Fruit fly (Drosophila melanogaster) whole organism, embryonic: ENCODE results near the gene spn-F.
A peak's percentile ranks its signal among the peaks of the same experiment; 100 is the strongest.

Experiments used
- Abd-B ChIP-seq: fragments of 200-800 bp; sonication (Bioruptor generic); optimal IDR thresholded peaks from 2 replicates; lab custom pipeline; 2018; ENCODE audit warnings: missing biosample characterization, mild to moderate bottlenecking, missing genetic modification characterization, moderate library complexity
- Antp ChIP-seq: fragments of 200-800 bp; sonication (Bioruptor generic); optimal IDR thresholded peaks from 3 replicates; lab custom pipeline; 2016; ENCODE audit warnings: missing biosample characterization, missing genetic modification characterization
- Atf6 ChIP-seq: fragments of 200-800 bp; sonication (Bioruptor generic); IDR thresholded peaks from 2 replicates; pipeline ENCODE4 v1.3.6; 2022; ENCODE audit warnings: missing biosample characterization, missing genetic modification characterization
- B-H1 ChIP-seq: fragments of 200-800 bp; sonication (Bioruptor generic); IDR thresholded peaks from 3 replicates; pipeline ENCODE4 v1.3.6; 2022; ENCODE audit warnings: missing biosample characterization, missing genetic modification characterization
- CG10209 ChIP-seq: fragments of 200-800 bp; sonication (Bioruptor generic); optimal IDR thresholded peaks from 3 replicates; lab custom pipeline; 2017; ENCODE audit warnings: missing biosample characterization, mild to moderate bottlenecking, missing genetic modification characterization, missing genetic modification reagents
- CG10321 ChIP-seq: fragments of 200-800 bp; sonication (Bioruptor generic); IDR thresholded peaks from 2 replicates; pipeline ENCODE4 v1.3.6; 2022; ENCODE audit warnings: missing biosample characterization, missing genetic modification characterization
- CG12299 ChIP-seq: fragments of 200-800 bp; sonication (Bioruptor generic); optimal IDR thresholded peaks from 2 replicates; lab custom pipeline; 2018; ENCODE audit warnings: missing biosample characterization, mild to moderate bottlenecking, missing genetic modification characterization
- CG12744 ChIP-seq: fragments of 200-800 bp; sonication (Bioruptor generic); optimal IDR thresholded peaks from 2 replicates; lab custom pipeline; 2016; ENCODE audit warnings: missing biosample characterization, missing genetic modification characterization
- CG14441 ChIP-seq: fragments of 200-800 bp; sonication (Bioruptor generic); IDR thresholded peaks from 2 replicates; pipeline ENCODE4 v1.3.6; 2022; ENCODE audit warnings: missing biosample characterization, missing genetic modification characterization
- CG14710 ChIP-seq: fragments of 200-800 bp; sonication (Bioruptor generic); optimal IDR thresholded peaks from 3 replicates; lab custom pipeline; 2019; ENCODE audit warnings: missing biosample characterization, mild to moderate bottlenecking, missing genetic modification characterization, moderate library complexity
- CG15269 ChIP-seq: fragments of 200-800 bp; sonication (Bioruptor generic); optimal IDR thresholded peaks from 2 replicates; lab custom pipeline; 2018; ENCODE audit warnings: missing biosample characterization, mild to moderate bottlenecking, missing genetic modification characterization, moderate library complexity
- CG1647 ChIP-seq: fragments of 200-800 bp; sonication (Bioruptor generic); optimal IDR thresholded peaks from 3 replicates; lab custom pipeline; 2016; ENCODE audit warnings: missing biosample characterization, missing genetic modification characterization
- CG1792 ChIP-seq: fragments of 200-800 bp; sonication (Bioruptor generic); optimal IDR thresholded peaks from 2 replicates; lab custom pipeline; 2016; ENCODE audit warnings: missing biosample characterization, missing genetic modification characterization
- CG2875 ChIP-seq: fragments of 200-800 bp; sonication (Bioruptor generic); optimal IDR thresholded peaks from 2 replicates; lab custom pipeline; 2017; ENCODE audit warnings: missing biosample characterization, mild to moderate bottlenecking, missing genetic modification characterization, missing genetic modification reagents
- CG32772 ChIP-seq: fragments of 200-800 bp; sonication (Bioruptor generic); IDR thresholded peaks from 2 replicates; pipeline ENCODE4 v1.3.6; 2022; ENCODE audit warnings: missing biosample characterization, missing genetic modification characterization
- CG3726 ChIP-seq: fragments of 200-800 bp; sonication (Bioruptor generic); IDR thresholded peaks from 3 replicates; pipeline ENCODE4, ENCODE4 v1.3.6; 2022; ENCODE audit warnings: missing biosample characterization, missing genetic modification characterization
- CG6254 ChIP-seq: fragments of 200-800 bp; sonication (Bioruptor generic); optimal IDR thresholded peaks from 3 replicates; lab custom pipeline; 2017; ENCODE audit warnings: mild to moderate bottlenecking, missing biosample characterization, missing genetic modification reagents, missing genetic modification characterization
- CG8290 ChIP-seq, 3 experiments: fragments of 200-800 bp; sonication (Bioruptor generic); optimal IDR thresholded peaks; 2 replicates each; lab custom pipeline; 2016 to 2019; ENCODE audit warnings: missing biosample characterization in 3 of 3, missing genetic modification characterization in 3 of 3, mild to moderate bottlenecking in 2 of 3, moderate library complexity in 1 of 3
- CG8359 ChIP-seq: fragments of 200-800 bp; sonication (Bioruptor generic); optimal IDR thresholded peaks from 2 replicates; lab custom pipeline; 2017; ENCODE audit warnings: missing biosample characterization, mild to moderate bottlenecking, missing genetic modification characterization, borderline replicate concordance
- Fer2 ChIP-seq: fragments of 200-800 bp; sonication (Bioruptor generic); optimal IDR thresholded peaks from 2 replicates; lab custom pipeline; 2018; ENCODE audit warnings: missing biosample characterization, mild to moderate bottlenecking, missing genetic modification characterization, moderate library complexity
- Gsc ChIP-seq: fragments of 200-800 bp; sonication (Bioruptor generic); IDR thresholded peaks from 2 replicates; pipeline ENCODE4 v1.3.6; 2022; ENCODE audit warnings: missing biosample characterization, missing genetic modification characterization
- Gug ChIP-seq: fragments of 200-800 bp; sonication (Bioruptor generic); IDR thresholded peaks from 4 replicates; pipeline ENCODE4 v1.3.6; 2022; ENCODE audit warnings: missing biosample characterization, missing genetic modification characterization
- H15 ChIP-seq: fragments of 200-800 bp; sonication (Bioruptor generic); IDR thresholded peaks from 3 replicates; pipeline ENCODE4 v1.3.6; 2022; ENCODE audit warnings: missing biosample characterization, missing genetic modification characterization
- Hr78 ChIP-seq, 2 experiments: fragments of 200-800 bp in 1 of 2; fragments of >200 bp in 1 of 2; sonication (Bioruptor generic) in 1 of 2; optimal IDR thresholded peaks; 2 replicates each; lab custom pipeline; 2017 to 2019; ENCODE audit warnings: missing biosample characterization in 2 of 2, missing genetic modification characterization in 2 of 2, mild to moderate bottlenecking in 1 of 2, moderate library complexity in 1 of 2
- Hsf ChIP-seq: fragments of 200-800 bp; sonication (Bioruptor generic); optimal IDR thresholded peaks from 3 replicates; lab custom pipeline; 2016; ENCODE audit warnings: missing biosample characterization, missing genetic modification characterization
- MESR4 ChIP-seq: fragments of 200-800 bp; sonication (Bioruptor generic); optimal IDR thresholded peaks from 2 replicates; lab custom pipeline; 2018; ENCODE audit warnings: missing biosample characterization, mild to moderate bottlenecking, missing genetic modification characterization, moderate library complexity
- Nf-YB ChIP-seq: fragments of 200-800 bp; sonication (Bioruptor generic); optimal IDR thresholded peaks from 3 replicates; lab custom pipeline; 2019; ENCODE audit warnings: missing biosample characterization, mild to moderate bottlenecking, missing genetic modification characterization, moderate library complexity
- Rx ChIP-seq: fragments of 200-800 bp; sonication (Bioruptor generic); IDR thresholded peaks from 2 replicates; pipeline ENCODE4 v1.3.6; 2022; ENCODE audit warnings: missing biosample characterization, missing genetic modification characterization
- Six4 ChIP-seq: fragments of 200-800 bp; sonication (Bioruptor generic); optimal IDR thresholded peaks from 2 replicates; lab custom pipeline; 2016; ENCODE audit warnings: missing biosample characterization, missing genetic modification characterization
- YL-1 ChIP-seq: fragments of 200-800 bp; sonication (Bioruptor generic); optimal IDR thresholded peaks from 3 replicates; lab custom pipeline; 2017; ENCODE audit warnings: missing biosample characterization, mild to moderate bottlenecking, missing genetic modification characterization
- aop ChIP-seq: fragments of 200-800 bp; sonication (Bioruptor generic); IDR thresholded peaks from 2 replicates; pipeline ENCODE4 v1.3.6; 2022; ENCODE audit warnings: missing biosample characterization, missing genetic modification characterization
- bcd ChIP-seq: fragments of 200-800 bp; sonication (Bioruptor generic); optimal IDR thresholded peaks from 2 replicates; lab custom pipeline; 2017; ENCODE audit warnings: missing biosample characterization, mild to moderate bottlenecking, missing genetic modification characterization
- gsb-n ChIP-seq: fragments of 200-800 bp; sonication (Bioruptor generic); optimal IDR thresholded peaks from 3 replicates; lab custom pipeline; 2018; ENCODE audit warnings: missing biosample characterization, mild to moderate bottlenecking, missing genetic modification characterization
- h ChIP-seq: fragments of >200 bp; optimal IDR thresholded peaks from 2 replicates; lab custom pipeline; 2017
- hkb ChIP-seq, 2 experiments: fragments of 200-800 bp in 1 of 2; fragments of >200 bp in 1 of 2; sonication (Bioruptor generic) in 1 of 2; IDR thresholded peaks in 1 of 2; optimal IDR thresholded peaks in 1 of 2; 2 replicates each; pipeline versions ENCODE4 v1.3.6 to Lab custom; 2017 to 2022; ENCODE audit warnings: missing biosample characterization in 1 of 2, missing genetic modification characterization in 1 of 2
- lilli ChIP-seq: fragments of 200-800 bp; sonication (Bioruptor generic); optimal IDR thresholded peaks from 3 replicates; lab custom pipeline; 2016; ENCODE audit warnings: missing biosample characterization, missing genetic modification characterization
- maf-S ChIP-seq: fragments of 200-800 bp; sonication (Bioruptor generic); optimal IDR thresholded peaks from 2 replicates; lab custom pipeline; 2016; ENCODE audit warnings: missing biosample characterization, missing genetic modification characterization
- nau ChIP-seq: fragments of 200-800 bp; sonication (Bioruptor generic); optimal IDR thresholded peaks from 3 replicates; lab custom pipeline; 2017; ENCODE audit warnings: missing biosample characterization, mild to moderate bottlenecking, missing genetic modification characterization, missing genetic modification reagents
- nerfin-1 ChIP-seq: fragments of 200-800 bp; sonication (Bioruptor generic); optimal IDR thresholded peaks from 3 replicates; lab custom pipeline; 2019; ENCODE audit warnings: missing biosample characterization, mild to moderate bottlenecking, missing genetic modification characterization, moderate library complexity
- nerfin-2 ChIP-seq: fragments of 200-800 bp; sonication (Bioruptor generic); IDR thresholded peaks from 2 replicates; pipeline ENCODE4 v1.3.6; 2022; ENCODE audit warnings: missing biosample characterization, missing genetic modification characterization; ENCODE audit not compliant: partially characterized antibody
- nom ChIP-seq: fragments of 200-800 bp; sonication (Bioruptor generic); optimal IDR thresholded peaks from 2 replicates; lab custom pipeline; 2017; ENCODE audit warnings: missing biosample characterization, missing genetic modification characterization, mild to moderate bottlenecking, moderate library complexity, missing genetic modification reagents
- pho ChIP-seq: fragments of 200-800 bp; sonication (Bioruptor generic); optimal IDR thresholded peaks from 2 replicates; lab custom pipeline; 2016; ENCODE audit warnings: missing biosample characterization, missing genetic modification characterization
- phol ChIP-seq: fragments of 200-800 bp; sonication (Bioruptor generic); optimal IDR thresholded peaks from 3 replicates; lab custom pipeline; 2018; ENCODE audit warnings: missing biosample characterization, mild to moderate bottlenecking, missing genetic modification characterization, moderate library complexity
- sug ChIP-seq: fragments of 200-800 bp; optimal IDR thresholded peaks from 2 replicates; lab custom pipeline; 2019; ENCODE audit warnings: missing biosample characterization, mild to moderate bottlenecking, missing genetic modification characterization, moderate library complexity
- tll ChIP-seq, 2 experiments: fragments of 200-800 bp in 1 of 2; fragments of >200 bp in 1 of 2; sonication (Bioruptor generic) in 1 of 2; optimal IDR thresholded peaks; 2 replicates each; lab custom pipeline; 2017 to 2019; ENCODE audit warnings: missing biosample characterization in 2 of 2, missing genetic modification characterization in 2 of 2, mild to moderate bottlenecking in 1 of 2, moderate library complexity in 1 of 2
- toy ChIP-seq: fragments of 200-800 bp; sonication (Bioruptor generic); IDR thresholded peaks from 2 replicates; pipeline ENCODE4 v1.3.6; 2022; ENCODE audit warnings: missing biosample characterization, missing genetic modification characterization
- trem ChIP-seq: fragments of 200-800 bp; optimal IDR thresholded peaks from 3 replicates; lab custom pipeline; 2019; ENCODE audit warnings: missing biosample characterization, mild to moderate bottlenecking, missing genetic modification characterization, moderate library complexity

Gene spn-F

DNA sequence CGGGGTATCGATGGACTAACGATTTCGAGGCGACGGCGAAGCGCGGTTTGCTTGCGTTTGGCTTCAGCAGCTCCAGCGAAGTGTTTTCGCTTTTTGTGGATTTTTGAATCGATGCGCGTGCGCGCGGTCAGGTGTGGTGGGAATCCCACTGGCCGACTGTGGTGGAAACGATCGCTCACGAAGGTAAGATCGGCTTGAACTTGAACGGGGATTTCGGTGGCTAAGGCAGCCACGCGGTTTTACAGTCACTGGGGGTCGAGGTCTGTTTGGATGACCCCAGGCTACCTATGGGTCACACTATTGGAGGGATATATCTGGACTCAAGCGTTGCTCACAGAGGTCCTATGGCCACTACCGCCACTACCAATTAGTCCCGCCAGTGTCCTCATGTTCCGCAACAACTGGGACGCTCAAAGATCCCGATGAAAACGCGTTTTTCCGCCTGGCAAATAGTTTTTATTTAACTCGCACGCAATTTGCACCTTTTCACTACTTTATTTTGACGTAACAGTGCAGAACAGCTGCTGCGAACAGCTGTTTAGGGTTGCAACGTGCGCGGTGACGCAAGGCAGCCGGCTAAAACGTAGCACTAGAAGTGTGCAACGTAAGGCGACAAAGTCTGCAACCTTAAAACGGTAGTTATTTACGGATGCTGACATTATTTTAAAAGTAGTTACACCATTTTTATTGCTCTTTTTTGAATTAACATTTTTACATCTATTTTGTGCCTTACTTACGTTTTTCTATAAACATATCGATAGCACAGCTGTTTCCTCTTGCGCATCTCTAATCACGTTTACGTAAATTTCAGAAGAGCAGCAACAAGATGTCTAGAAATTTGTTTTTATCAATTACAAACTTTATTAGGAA is 2.6 kb upstream of the spn-F start, which contains the start of the genes qless and mRpL32 (continued):
- TF ChIP-seq Abd-B (no peak), CG8290 (GFP tag; optimal IDR thresholded peaks at IDR 0.05; lab: Kevin White, UChicago) (peak; percentile 29), CG8290 (tag; optimal IDR thresholded peaks at IDR 0.05; lab: Kevin White, UChicago) (no peak), Atf6 (GFP tag; lab: Robert Waterston, UW) (peak; percentile 43; the same call in 1 of the 2 replicates), Antp (GFP tag; lab: Kevin White, UChicago) (peak; percentile 64), tll (GFP tag; optimal IDR thresholded peaks at IDR 0.05; lab: Kevin White, UChicago) (peak in 1 of 2 experiments; percentile 13), Rx (GFP tag; lab: Robert Waterston, UW) (peak; percentile 72), CG1792 (peak; percentile 74), toy (GFP tag; lab: Robert Waterston, UW) (no peak), phol (tag; lab: Kevin White, UChicago) (peak; percentile 74), CG8359 (GFP tag; lab: Kevin White, UChicago) (peak; percentile 35), Hr78 (GFP tag; optimal IDR thresholded peaks at IDR 0.05; lab: Kevin White, UChicago) (peak in 1 of 2 experiments; percentile 100), YL-1 (GFP tag; lab: Kevin White, UChicago) (peak; percentile 40), Gsc (GFP tag; lab: Robert Waterston, UW) (peak; percentile 45; the same call in 1 of the 2 replicates), CG14441 (peak; percentile 88), Six4 (GFP tag; lab: Kevin White, UChicago) (peak; percentile 64), trem (tag; lab: Kevin White, UChicago) (peak; percentile 52), CG10209 (GFP tag; lab: Kevin White, UChicago) (no peak), Hsf (GFP tag; lab: Kevin White, UChicago) (peak; percentile 37), CG1647 (peak; percentile 61), sug (peak; percentile 58), hkb (optimal IDR thresholded peaks at IDR 0.05; lab: Kevin White, UChicago) (no peak), hkb (GFP tag; IDR thresholded peaks at IDR 0.05; lab: Robert Waterston, UW) (peak; percentile 80), gsb-n (tag; lab: Kevin White, UChicago) (no peak), CG12299 (tag; lab: Kevin White, UChicago) (no peak), B-H1 (GFP tag; lab: Robert Waterston, UW) (peak; percentile 80), nerfin-1 (tag; lab: Kevin White, UChicago) (peak; percentile 46), CG12744 (GFP tag; lab: Kevin White, UChicago) (no peak), maf-S (GFP tag; lab: Kevin White, UChicago) (peak; percentile 22), CG3726 (GFP tag; lab: Robert Waterston, UW) (peak; percentile 71; the same call in 1 of the 3 replicates), Fer2 (peak; percentile 45), nau (GFP tag; lab: Kevin White, UChicago) (peak; percentile 72), nom (GFP tag; lab: Kevin White, UChicago) (no peak), h (lab: Kevin White, UChicago) (no peak), bcd (peak; percentile 41), CG14710 (tag; lab: Kevin White, UChicago) (peak; percentile 74), CG6254 (GFP tag; lab: Kevin White, UChicago) (no peak), Gug (GFP tag; lab: Robert Waterston, UW) (peak; percentile 60; the same call in 3 of the 4 replicates), nerfin-2 (GFP tag; lab: Robert Waterston, UW) (0 out of 2 replicates have a peak, but pooled peaks have one; percentile 13), Nf-YB (no peak), lilli (peak; percentile 70), CG10321 (GFP tag; lab: Robert Waterston, UW) (no peak), aop (GFP tag; lab: Robert Waterston, UW) (no peak), CG15269 (no peak), MESR4 (GFP tag; lab: Kevin White, UChicago) (peak; percentile 15), H15 (GFP tag; lab: Robert Waterston, UW) (peak; percentile 80), CG2875 (no peak), pho (peak; percentile 1), CG32772 (peak; percentile 72)
